Fruit fly (Drosophila melanogaster) Kc167 (cell line): Measurements from ENCODE around the gene Lrr47.

Experiments used
- h ChIP-seq: fragments of >200 bp; optimal IDR thresholded peaks from 3 replicates; lab custom pipeline; 2018; ENCODE audit warnings: missing external identifiers
- insv ChIP-seq: fragments of >200 bp; optimal IDR thresholded peaks from 3 replicates; lab custom pipeline; 2018; ENCODE audit warnings: missing external identifiers
- psq ChIP-seq: fragments of >200 bp; optimal IDR thresholded peaks from 2 replicates; lab custom pipeline; 2017; ENCODE audit warnings: missing external identifiers
- ttk ChIP-seq: sonication (Bioruptor generic); optimal IDR thresholded peaks from 2 replicates; lab custom pipeline; 2017; ENCODE audit warnings: missing external identifiers

DNA sequence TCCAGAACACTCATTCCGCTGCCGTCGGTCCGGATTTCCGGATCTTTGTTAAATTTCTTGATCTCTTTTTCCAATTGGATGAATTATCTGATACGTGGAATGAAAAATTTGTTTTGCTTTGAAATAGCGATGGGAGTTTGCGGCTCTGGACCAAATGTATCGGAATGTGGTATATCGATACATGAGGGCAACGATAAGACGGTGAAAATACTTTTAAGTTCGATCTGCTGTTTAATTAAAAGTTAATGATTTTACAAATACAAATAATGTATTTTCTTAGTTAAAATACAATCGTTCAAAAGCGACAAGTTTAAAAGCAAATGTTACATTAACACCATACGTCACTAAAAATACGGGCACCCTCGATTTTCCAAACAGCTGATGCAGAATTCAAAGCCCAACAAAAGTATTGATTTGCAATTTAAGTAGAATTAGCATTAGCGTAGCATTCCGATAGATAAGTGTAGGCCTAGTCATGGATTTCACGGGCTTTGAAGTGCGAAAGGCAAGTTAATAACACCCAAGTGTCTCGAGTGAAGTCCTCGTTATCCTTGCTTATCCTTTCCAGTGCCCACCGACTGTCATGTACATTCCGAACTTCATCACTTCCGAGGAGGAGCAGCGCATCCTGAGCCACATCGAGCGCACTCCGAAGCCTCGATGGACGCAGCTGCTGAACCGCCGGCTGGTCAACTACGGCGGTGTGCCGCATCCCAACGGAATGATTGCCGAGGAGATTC is 28.5 kb upstream of the Lrr47 start, which contains the start of the genes Cog4 and CG6144:
- TF ChIP-seq h (lab: Kevin White, UChicago) (no peak), psq (no peak), ttk (lab: Kevin White, UChicago) (no peak), insv (no peak)
